Fruit fly (Drosophila melanogaster) whole organism, embryonic: ENCODE data around the gene CG16865.

Source experiments
- CG10267 ChIP-seq: fragments of 200-800 bp; sonication (Bioruptor generic); optimal IDR thresholded peaks from 2 replicates; lab custom pipeline; 2018; ENCODE audit warnings: missing biosample characterization, mild to moderate bottlenecking, missing genetic modification characterization, moderate library complexity
- CG11696 ChIP-seq: fragments of 200-800 bp; sonication (Bioruptor generic); IDR thresholded peaks from 2 replicates; pipeline ENCODE4 v1.3.6; 2022; ENCODE audit warnings: missing biosample characterization, missing genetic modification characterization
- CG13287 ChIP-seq: fragments of 200-800 bp; sonication (Bioruptor generic); IDR thresholded peaks from 2 replicates; pipeline ENCODE4 v1.3.6; 2022; ENCODE audit warnings: missing biosample characterization, missing genetic modification characterization; ENCODE audit not compliant: partially characterized antibody
- CG17612 ChIP-seq: fragments of 200-800 bp; sonication (Bioruptor generic); IDR thresholded peaks from 2 replicates; pipeline ENCODE4 v1.3.6; 2022; ENCODE audit warnings: missing biosample characterization, missing genetic modification characterization
- CG3163 ChIP-seq: fragments of 200-800 bp; sonication (Bioruptor generic); optimal IDR thresholded peaks from 3 replicates; lab custom pipeline; 2016; ENCODE audit warnings: missing biosample characterization, missing genetic modification characterization
- CG34224 ChIP-seq: fragments of 200-800 bp; sonication (Bioruptor generic); IDR thresholded peaks from 3 replicates; pipeline ENCODE4 v1.3.6; 2022; ENCODE audit warnings: missing biosample characterization, missing genetic modification characterization; ENCODE audit not compliant: partially characterized antibody
- CG7839 ChIP-seq: fragments of 200-800 bp; sonication (Bioruptor generic); optimal IDR thresholded peaks from 3 replicates; lab custom pipeline; 2018; ENCODE audit warnings: missing biosample characterization, mild to moderate bottlenecking, missing genetic modification characterization, moderate library complexity
- CG7963 ChIP-seq: fragments of 200-800 bp; sonication (Bioruptor generic); IDR thresholded peaks from 3 replicates; pipeline ENCODE4 v1.3.6; 2022; ENCODE audit warnings: missing biosample characterization, missing genetic modification characterization; ENCODE audit not compliant: partially characterized antibody
- CG8359 ChIP-seq: fragments of 200-800 bp; sonication (Bioruptor generic); optimal IDR thresholded peaks from 2 replicates; lab custom pipeline; 2017; ENCODE audit warnings: missing biosample characterization, mild to moderate bottlenecking, missing genetic modification characterization, borderline replicate concordance
- CG9797 ChIP-seq: fragments of 200-800 bp; sonication (Bioruptor generic); optimal IDR thresholded peaks from 3 replicates; lab custom pipeline; 2018; ENCODE audit warnings: missing biosample characterization, mild to moderate bottlenecking, missing genetic modification characterization
- Dp ChIP-seq: fragments of 200-800 bp; sonication (Bioruptor generic); optimal IDR thresholded peaks from 2 replicates; lab custom pipeline; 2018; ENCODE audit warnings: missing biosample characterization, mild to moderate bottlenecking, missing genetic modification characterization, moderate library complexity
- HLH3B ChIP-seq: fragments of 200-800 bp; sonication (Bioruptor generic); IDR thresholded peaks from 2 replicates; pipeline ENCODE4 v1.3.6; 2022; ENCODE audit warnings: missing biosample characterization, missing genetic modification characterization
- HLH4C ChIP-seq: fragments of 200-800 bp; sonication (Bioruptor generic); IDR thresholded peaks from 3 replicates; pipeline ENCODE4 v1.3.6; 2022; ENCODE audit warnings: missing biosample characterization, missing genetic modification characterization; ENCODE audit not compliant: partially characterized antibody
- Hey ChIP-seq: fragments of 200-800 bp; sonication (Bioruptor generic); optimal IDR thresholded peaks from 3 replicates; lab custom pipeline; 2018; ENCODE audit warnings: missing biosample characterization, mild to moderate bottlenecking, missing genetic modification characterization
- HmgZ ChIP-seq: fragments of 200-800 bp; sonication (Bioruptor generic); optimal IDR thresholded peaks from 2 replicates; lab custom pipeline; 2018; ENCODE audit warnings: missing biosample characterization, mild to moderate bottlenecking, missing genetic modification characterization
- Kr ChIP-seq: fragments of 200-800 bp; sonication (Bioruptor generic); optimal IDR thresholded peaks from 2 replicates; lab custom pipeline; 2017; ENCODE audit warnings: missing biosample characterization, mild to moderate bottlenecking, missing genetic modification characterization
- MBD-R2 ChIP-seq: fragments of 200-800 bp; sonication (Bioruptor generic); IDR thresholded peaks from 2 replicates; pipeline ENCODE4 v1.3.6; 2022; ENCODE audit warnings: missing biosample characterization, missing genetic modification characterization
- Opbp ChIP-seq: fragments of 200-800 bp; sonication (Bioruptor generic); IDR thresholded peaks from 3 replicates; pipeline ENCODE4 v1.3.6; 2022; ENCODE audit warnings: missing biosample characterization, missing genetic modification characterization; ENCODE audit not compliant: partially characterized antibody
- Pdp1 ChIP-seq, 2 experiments: fragments of 200-800 bp; sonication (Bioruptor generic); optimal IDR thresholded peaks; 3 replicates each; lab custom pipeline; 2016; ENCODE audit warnings: missing biosample characterization in 2 of 2, missing genetic modification characterization in 2 of 2, mild to moderate bottlenecking in 1 of 2, moderate library complexity in 1 of 2
- Rx ChIP-seq: fragments of 200-800 bp; sonication (Bioruptor generic); IDR thresholded peaks from 2 replicates; pipeline ENCODE4 v1.3.6; 2022; ENCODE audit warnings: missing biosample characterization, missing genetic modification characterization
- Sry-δ ChIP-seq: fragments of 200-800 bp; sonication (Bioruptor generic); optimal IDR thresholded peaks from 2 replicates; lab custom pipeline; 2016; ENCODE audit warnings: missing biosample characterization, missing genetic modification characterization
- Usf ChIP-seq: fragments of 200-800 bp; sonication (Bioruptor generic); optimal IDR thresholded peaks from 2 replicates; lab custom pipeline; 2017; ENCODE audit warnings: missing genotype, missing biosample characterization, missing genetic modification characterization
- Xbp1 ChIP-seq: fragments of 200-800 bp; sonication (Bioruptor generic); optimal IDR thresholded peaks from 3 replicates; lab custom pipeline; 2016; ENCODE audit warnings: missing biosample characterization, mild to moderate bottlenecking, missing genetic modification characterization
- amos ChIP-seq: fragments of 200-800 bp; sonication (Bioruptor generic); IDR thresholded peaks from 2 replicates; pipeline ENCODE4 v1.3.6; 2022; ENCODE audit warnings: missing biosample characterization, missing genetic modification characterization; ENCODE audit not compliant: partially characterized antibody
- bbx ChIP-seq: fragments of 200-800 bp; sonication (Bioruptor generic); IDR thresholded peaks from 2 replicates; pipeline ENCODE4 v1.3.6; 2022; ENCODE audit warnings: missing biosample characterization, missing genetic modification characterization; ENCODE audit not compliant: partially characterized antibody
- bsh ChIP-seq, 2 experiments: fragments of 200-800 bp; sonication (Bioruptor generic); optimal IDR thresholded peaks; 2 replicates each; lab custom pipeline; 2017 to 2018; ENCODE audit warnings: mild to moderate bottlenecking in 2 of 2, missing biosample characterization in 2 of 2, missing genetic modification characterization in 2 of 2, moderate library complexity in 1 of 2
- crp ChIP-seq, 2 experiments: fragments of 200-800 bp; sonication (Bioruptor generic); optimal IDR thresholded peaks; 2 replicates in 1 of 2; 3 replicates in 1 of 2; lab custom pipeline; 2017; ENCODE audit warnings: missing biosample characterization in 2 of 2, missing genetic modification characterization in 2 of 2, mild to moderate bottlenecking in 1 of 2, moderate library complexity in 1 of 2
- gfzf ChIP-seq: fragments of 200-800 bp; sonication (Bioruptor generic); optimal IDR thresholded peaks from 2 replicates; lab custom pipeline; 2016; ENCODE audit warnings: missing biosample characterization, mild to moderate bottlenecking, missing genetic modification characterization, moderate library complexity
- gsb ChIP-seq: fragments of 200-800 bp; sonication (Bioruptor generic); IDR thresholded peaks from 2 replicates; pipeline ENCODE4 v1.3.6; 2022; ENCODE audit warnings: missing biosample characterization, missing genetic modification characterization
- gt ChIP-seq: fragments of 200-800 bp; sonication (Bioruptor generic); IDR thresholded peaks from 2 replicates; pipeline ENCODE4 v1.3.6; 2022; ENCODE audit warnings: missing biosample characterization, missing genetic modification characterization
- hbn ChIP-seq: fragments of 200-800 bp; sonication (Bioruptor generic); IDR thresholded peaks from 2 replicates; pipeline ENCODE4 v1.3.6; 2022; ENCODE audit warnings: missing biosample characterization, missing genetic modification characterization; ENCODE audit not compliant: partially characterized antibody
- hkb ChIP-seq, 2 experiments: fragments of 200-800 bp in 1 of 2; fragments of >200 bp in 1 of 2; sonication (Bioruptor generic) in 1 of 2; IDR thresholded peaks in 1 of 2; optimal IDR thresholded peaks in 1 of 2; 2 replicates each; pipeline versions ENCODE4 v1.3.6 to Lab custom; 2017 to 2022; ENCODE audit warnings: missing biosample characterization in 1 of 2, missing genetic modification characterization in 1 of 2
- ind ChIP-seq: fragments of 200-800 bp; sonication (Bioruptor generic); optimal IDR thresholded peaks from 3 replicates; lab custom pipeline; 2016; ENCODE audit warnings: missing biosample characterization, missing genetic modification characterization
- inv ChIP-seq: fragments of 200-800 bp; sonication (Bioruptor generic); IDR thresholded peaks from 2 replicates; pipeline ENCODE4 v1.3.6; 2022; ENCODE audit warnings: missing biosample characterization, missing genetic modification characterization; ENCODE audit not compliant: partially characterized antibody
- kah ChIP-seq: fragments of 200-800 bp; sonication (Bioruptor generic); optimal IDR thresholded peaks from 2 replicates; lab custom pipeline; 2018; ENCODE audit warnings: missing biosample characterization, mild to moderate bottlenecking, missing genetic modification characterization
- nerfin-2 ChIP-seq: fragments of 200-800 bp; sonication (Bioruptor generic); IDR thresholded peaks from 2 replicates; pipeline ENCODE4 v1.3.6; 2022; ENCODE audit warnings: missing biosample characterization, missing genetic modification characterization; ENCODE audit not compliant: partially characterized antibody
- nmo ChIP-seq: fragments of 200-800 bp; sonication (Bioruptor generic); optimal IDR thresholded peaks from 2 replicates; lab custom pipeline; 2018; ENCODE audit warnings: missing biosample characterization, mild to moderate bottlenecking, missing genetic modification characterization, moderate library complexity
- onecut ChIP-seq: fragments of 200-800 bp; sonication (Bioruptor generic); IDR thresholded peaks from 2 replicates; pipeline ENCODE4 v1.3.6; 2022; ENCODE audit warnings: missing biosample characterization, missing genetic modification characterization
- ro ChIP-seq: fragments of 200-800 bp; sonication (Bioruptor generic); IDR thresholded peaks from 2 replicates; pipeline ENCODE4 v1.3.6; 2022; ENCODE audit warnings: missing biosample characterization, missing genetic modification characterization
- row ChIP-seq: fragments of 200-800 bp; sonication (Bioruptor generic); IDR thresholded peaks from 3 replicates; pipeline ENCODE4 v1.3.6; 2022; ENCODE audit warnings: missing biosample characterization, missing genetic modification characterization
- seq ChIP-seq: fragments of 200-800 bp; sonication (Bioruptor generic); IDR thresholded peaks from 2 replicates; pipeline ENCODE4 v1.3.6; 2022; ENCODE audit warnings: missing biosample characterization, missing genetic modification characterization
- sna ChIP-seq: fragments of 200-800 bp; sonication (Bioruptor generic); IDR thresholded peaks from 2 replicates; pipeline ENCODE4 v1.3.6; 2022; ENCODE audit warnings: missing biosample characterization, missing genetic modification characterization; ENCODE audit not compliant: partially characterized antibody
- vnd ChIP-seq: fragments of 200-800 bp; sonication (Bioruptor generic); IDR thresholded peaks from 3 replicates; pipeline ENCODE4 v1.3.6; 2022; ENCODE audit warnings: missing biosample characterization, missing genetic modification characterization; ENCODE audit not compliant: partially characterized antibody
- zen2 ChIP-seq: fragments of 200-800 bp; sonication (Bioruptor generic); IDR thresholded peaks from 3 replicates; pipeline ENCODE4 v1.3.6; 2022; ENCODE audit warnings: missing biosample characterization, missing genetic modification characterization; ENCODE audit not compliant: partially characterized antibody
- zfh2 ChIP-seq: fragments of 200-800 bp; sonication (Bioruptor generic); optimal IDR thresholded peaks from 2 replicates; lab custom pipeline; 2016; ENCODE audit warnings: missing biosample characterization, missing genetic modification characterization

The CG16865 gene

dm6 chr2L:13770884-13771283 lies 40.4 kb upstream of the CG16865 start (continued):
- TF ChIP-seq CG9797 (GFP tag; lab: Kevin White, UChicago) (peak; percentile 70), amos (GFP tag; lab: Robert Waterston, UW) (peak; percentile 74), vnd (GFP tag; lab: Robert Waterston, UW) (peak; percentile 40; the same call in 2 of the 3 replicates), sna (peak; percentile 70), bbx (GFP tag; lab: Robert Waterston, UW) (peak; percentile 70; the same call in 1 of the 2 replicates), HmgZ (tag; lab: Kevin White, UChicago) (peak; percentile 38), hbn (GFP tag; lab: Robert Waterston, UW) (peak; percentile 65), Opbp (GFP tag; lab: Robert Waterston, UW) (peak; percentile 75), inv (GFP tag; lab: Robert Waterston, UW) (peak; percentile 50), Xbp1 (peak; percentile 36), HLH3B (GFP tag; lab: Robert Waterston, UW) (no peak), Dp (GFP tag; lab: Kevin White, UChicago) (peak; percentile 90), MBD-R2 (GFP tag; lab: Robert Waterston, UW) (peak; percentile 88), Sry-δ (peak; percentile 63), CG10267 (tag; lab: Kevin White, UChicago) (peak; percentile 60), zen2 (peak; percentile 18; the same call in 1 of the 3 replicates), gt (GFP tag; lab: Robert Waterston, UW) (no peak), nmo (GFP tag; lab: Kevin White, UChicago) (peak; percentile 10), seq (GFP tag; lab: Robert Waterston, UW) (no peak), CG34224 (peak; percentile 75), gsb (GFP tag; lab: Robert Waterston, UW) (no peak), CG7963 (GFP tag; lab: Robert Waterston, UW) (0 out of 3 replicates have a peak, but pooled peaks have one; percentile 43), CG13287 (peak; percentile 85)

- no peak for TF ChIP-seq Usf (GFP tag; lab: Kevin White, UChicago)
- no peak for TF ChIP-seq Rx (GFP tag; lab: Robert Waterston, UW)
- TF ChIP-seq CG8359 (GFP tag; lab: Kevin White, UChicago) = no peak
- no peak for TF ChIP-seq gfzf
- TF ChIP-seq CG3163 (GFP tag; lab: Kevin White, UChicago) = no peak
- no peak for TF ChIP-seq hkb (optimal IDR thresholded peaks at IDR 0.05; lab: Kevin White, UChicago)
- TF ChIP-seq hkb (GFP tag; IDR thresholded peaks at IDR 0.05; lab: Robert Waterston, UW) = no peak
- no peak for TF ChIP-seq CG17612 (GFP tag; lab: Robert Waterston, UW)
- no peak for TF ChIP-seq CG11696 (GFP tag; lab: Robert Waterston, UW)
Observed at dm6 chr2L:13773697-13774096, 37.6 kb upstream of the CG16865 start, which contains the start of gene CG43376. Gene CG43376, plus strand, starts transcription at chr2L:13773997.

dm6 chr2L:13776928-13777686 lies 34.2 kb upstream of the CG16865 start:
- TF ChIP-seq Kr (GFP tag; lab: Kevin White, UChicago) = no peak
- TF ChIP-seq zfh2 (GFP tag; lab: Kevin White, UChicago) = no peak
- no peak for TF ChIP-seq ind (GFP tag; lab: Kevin White, UChicago)
- peak; percentile 26; the same call in 1 of the 3 replicates for TF ChIP-seq row (GFP tag; lab: Robert Waterston, UW)
- no peak for TF ChIP-seq kah (GFP tag; lab: Kevin White, UChicago)
- 0 out of 2 replicates have a peak, but pooled peaks have one; percentile 7 for TF ChIP-seq ro (GFP tag; lab: Robert Waterston, UW)
- TF ChIP-seq onecut (GFP tag; lab: Robert Waterston, UW) = peak; percentile 80
- TF ChIP-seq bsh (GFP tag; optimal IDR thresholded peaks at IDR 0.05; lab: Kevin White, UChicago) = no peak
- TF ChIP-seq HLH4C (GFP tag; lab: Robert Waterston, UW) = 0 out of 3 replicates have a peak, but pooled peaks have one; percentile 23
- TF ChIP-seq crp (GFP tag; optimal IDR thresholded peaks at IDR 0.05; lab: Kevin White, UChicago) = no peak
- no peak for TF ChIP-seq Hey (tag; lab: Kevin White, UChicago)
- TF ChIP-seq CG7839 (tag; lab: Kevin White, UChicago) = no peak
- TF ChIP-seq Pdp1 (GFP tag; optimal IDR thresholded peaks at IDR 0.05; lab: Kevin White, UChicago) = peak in 1 of 2 experiments; percentile 4
- TF ChIP-seq nerfin-2 (GFP tag; lab: Robert Waterston, UW) = 0 out of 2 replicates have a peak, but pooled peaks have one; percentile 28
